Worm (Caenorhabditis elegans): ENCODE measurements around the gene F40G9.18.

Gene F40G9.18

DNA sequence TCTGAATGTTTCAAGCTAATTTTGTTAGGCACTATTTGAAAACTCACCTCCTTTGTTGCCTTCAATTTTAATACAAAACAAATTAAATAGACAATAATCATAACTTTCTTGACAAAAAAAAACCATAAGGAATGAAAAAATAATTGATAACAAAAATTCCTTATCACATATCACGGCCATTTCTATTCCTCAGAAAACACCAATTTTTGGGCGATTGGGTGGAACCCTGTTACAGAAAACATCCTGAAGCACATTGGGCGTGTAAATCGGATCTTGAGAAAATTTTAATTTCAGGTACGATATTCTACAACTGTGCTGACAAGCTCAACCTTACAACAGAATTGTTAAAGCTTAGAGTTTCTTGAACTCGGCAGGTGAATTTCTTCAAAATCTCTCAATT lies 4.6 kb downstream of the F40G9.18 start, which contains the start of gene F40G9.8:
Gene F40G9.8, minus strand, starts transcription at position 101 of the 400 bp plus-strand sequence.
- TF ChIP-seq ceh-13 (GFP tag; optimal IDR thresholded peaks at IDR 0.05), result no peak
- no peak for TF ChIP-seq scrt-1 (GFP tag; IDR thresholded peaks at IDR 0.05)
- TF ChIP-seq tbx-37 (GFP tag; conservative IDR thresholded peaks at IDR 0.05), result no peak
- TF ChIP-seq hnd-1 (tag; optimal IDR thresholded peaks at IDR 0.05), result no peak
- no peak for TF ChIP-seq pes-1 (GFP tag; IDR thresholded peaks at IDR 0.05)
- TF ChIP-seq tbx-11 (GFP tag; IDR thresholded peaks at IDR 0.05), result no peak
- TF ChIP-seq F13C5.2 (tag; optimal IDR thresholded peaks at IDR 0.05), result no peak
- no peak for TF ChIP-seq ets-7 (tag; optimal IDR thresholded peaks at IDR 0.05)
- no peak for TF ChIP-seq sea-1 (GFP tag; conservative IDR thresholded peaks at IDR 0.05)
- TF ChIP-seq ama-1 (optimal IDR thresholded peaks at IDR 0.05), result no peak
- no peak for TF ChIP-seq flt-1 (GFP tag; IDR thresholded peaks at IDR 0.05)
- TF ChIP-seq hmbx-1 (tag; optimal IDR thresholded peaks at IDR 0.05), result no peak

DNA sequence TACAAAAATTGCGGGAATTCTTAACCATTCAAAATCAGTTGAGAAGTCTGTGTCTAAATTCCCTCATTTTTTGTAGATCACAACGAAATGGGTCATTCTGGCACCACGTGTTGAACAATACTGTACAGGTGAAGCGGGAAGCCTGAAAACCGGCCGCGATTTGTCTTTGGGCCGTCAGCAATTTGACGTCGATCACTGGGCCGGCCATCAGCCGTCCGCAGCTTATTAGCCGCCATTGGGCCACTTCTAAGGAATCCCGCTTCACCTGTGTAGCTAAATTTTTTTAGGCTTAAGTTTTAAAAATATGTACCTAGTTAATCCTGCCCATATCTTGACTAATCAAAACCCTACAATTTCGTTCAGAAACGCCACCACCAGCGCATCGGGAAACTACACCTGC lies 9.7 kb downstream of the F40G9.18 start:
- TF ChIP-seq ceh-36 (tag; optimal IDR thresholded peaks at IDR 0.05) (no peak), pes-1 (GFP tag; IDR thresholded peaks at IDR 0.05) (no peak), B0310.2 (tag; optimal IDR thresholded peaks at IDR 0.05) (no peak), hnd-1 (tag; optimal IDR thresholded peaks at IDR 0.05) (no peak), tbx-37 (GFP tag; conservative IDR thresholded peaks at IDR 0.05) (no peak), hmbx-1 (tag; optimal IDR thresholded peaks at IDR 0.05) (no peak), ets-7 (tag; optimal IDR thresholded peaks at IDR 0.05) (no peak), scrt-1 (GFP tag; IDR thresholded peaks at IDR 0.05) (no peak), flt-1 (GFP tag; IDR thresholded peaks at IDR 0.05) (no peak), tra-4 (tag; optimal IDR thresholded peaks at IDR 0.05) (no peak), aly-1 (tag; optimal IDR thresholded peaks at IDR 0.05) (no peak), hmg-4 (GFP tag; optimal IDR thresholded peaks at IDR 0.05) (no peak), ceh-13 (GFP tag; optimal IDR thresholded peaks at IDR 0.05) (no peak), tbx-11 (GFP tag; IDR thresholded peaks at IDR 0.05) (no peak), ama-1 (optimal IDR thresholded peaks at IDR 0.05) (no peak), F13C5.2 (tag; optimal IDR thresholded peaks at IDR 0.05) (no peak)

ce11 chrIII:159149-159548 lies 10.2 kb downstream of the F40G9.18 start:
- TF ChIP-seq tbx-11 (GFP tag; IDR thresholded peaks at IDR 0.05), result no peak

DNA sequence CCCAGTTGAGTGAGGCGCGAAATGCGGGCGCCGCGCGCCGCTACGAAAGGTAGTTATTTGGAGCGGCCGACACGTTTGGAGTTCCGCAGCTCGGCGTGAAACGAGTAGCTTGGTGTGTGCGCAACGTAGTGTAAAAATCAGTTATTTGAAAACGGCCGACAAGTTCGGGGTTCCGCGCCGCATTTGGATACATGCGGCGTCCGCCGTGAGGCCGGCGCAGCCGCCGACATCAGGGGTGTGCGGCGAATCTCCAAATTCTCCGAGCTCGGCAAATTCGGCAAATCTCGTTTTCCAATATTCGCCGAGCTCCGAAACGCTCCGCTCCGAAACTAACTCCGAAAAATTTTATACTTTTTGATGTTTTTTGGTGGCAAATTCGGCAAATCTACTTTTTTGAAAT lies 11.4 kb downstream of the F40G9.18 start:
- TF ChIP-seq hmg-4 (GFP tag; optimal IDR thresholded peaks at IDR 0.05) (no peak), pes-1 (GFP tag; IDR thresholded peaks at IDR 0.05) (no peak), F13C5.2 (tag; optimal IDR thresholded peaks at IDR 0.05) (no peak), hnd-1 (tag; optimal IDR thresholded peaks at IDR 0.05) (no peak), flt-1 (GFP tag; IDR thresholded peaks at IDR 0.05) (no peak), tbx-37 (GFP tag; conservative IDR thresholded peaks at IDR 0.05) (no peak)

- no peak for TF ChIP-seq hmbx-1 (tag; optimal IDR thresholded peaks at IDR 0.05)
- no peak for TF ChIP-seq ama-1 (optimal IDR thresholded peaks at IDR 0.05)
- no peak for TF ChIP-seq tbx-37 (GFP tag; conservative IDR thresholded peaks at IDR 0.05)
- no peak for TF ChIP-seq F13C5.2 (tag; optimal IDR thresholded peaks at IDR 0.05)
- no peak for TF ChIP-seq aly-1 (tag; optimal IDR thresholded peaks at IDR 0.05)
- TF ChIP-seq scrt-1 (GFP tag; IDR thresholded peaks at IDR 0.05), result no peak
- no peak for TF ChIP-seq tbx-11 (GFP tag; IDR thresholded peaks at IDR 0.05)
- TF ChIP-seq flt-1 (GFP tag; IDR thresholded peaks at IDR 0.05), result no peak
- no peak for TF ChIP-seq pes-1 (GFP tag; IDR thresholded peaks at IDR 0.05)
- no peak for TF ChIP-seq ceh-36 (tag; optimal IDR thresholded peaks at IDR 0.05)
- TF ChIP-seq B0310.2 (tag; optimal IDR thresholded peaks at IDR 0.05), result no peak
- TF ChIP-seq hnd-1 (tag; optimal IDR thresholded peaks at IDR 0.05), result no peak
- TF ChIP-seq ceh-13 (GFP tag; optimal IDR thresholded peaks at IDR 0.05), result no peak
- TF ChIP-seq sea-1 (GFP tag; conservative IDR thresholded peaks at IDR 0.05), result no peak
- TF ChIP-seq ets-7 (tag; optimal IDR thresholded peaks at IDR 0.05), result no peak
Observed at ce11 chrIII:156645-157044, 12.7 kb downstream of the F40G9.18 start, which contains the start of the genes zig-13 and ver-1. TSS of gene zig-13 (minus strand) at chrIII:156745. TSS of gene ver-1 (plus strand) at chrIII:156824.

DNA sequence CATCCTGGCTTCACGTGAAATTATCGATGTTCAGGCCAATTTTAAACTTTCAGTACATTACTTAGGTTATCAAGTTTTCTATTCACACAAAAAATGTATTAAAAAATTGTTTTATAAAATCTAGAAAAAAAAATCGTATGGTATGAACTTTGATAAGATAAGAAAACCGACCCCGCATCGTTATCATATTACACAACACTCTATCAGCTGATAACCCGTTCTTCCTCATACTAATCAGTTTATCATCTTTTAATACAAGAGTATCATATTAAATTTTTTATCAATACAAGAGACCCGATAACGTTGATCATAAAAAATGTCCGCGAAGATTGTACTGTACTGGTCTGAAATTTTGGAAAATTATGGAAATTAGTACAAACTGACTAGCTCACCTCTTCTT lies 15.2 kb downstream of the F40G9.18 start:
- TF ChIP-seq ceh-36 (tag; optimal IDR thresholded peaks at IDR 0.05) (no peak), aly-1 (tag; optimal IDR thresholded peaks at IDR 0.05) (no peak), ceh-13 (GFP tag; optimal IDR thresholded peaks at IDR 0.05) (no peak), flt-1 (GFP tag; IDR thresholded peaks at IDR 0.05) (no peak), hmbx-1 (tag; optimal IDR thresholded peaks at IDR 0.05) (no peak), pes-1 (GFP tag; IDR thresholded peaks at IDR 0.05) (no peak), ama-1 (optimal IDR thresholded peaks at IDR 0.05) (no peak)

ce11 chrIII:151084-151483 lies 18.3 kb downstream of the F40G9.18 start:
- TF ChIP-seq ceh-13 (GFP tag; optimal IDR thresholded peaks at IDR 0.05) (no peak), F13C5.2 (tag; optimal IDR thresholded peaks at IDR 0.05) (no peak), ets-7 (tag; optimal IDR thresholded peaks at IDR 0.05) (no peak), flt-1 (GFP tag; IDR thresholded peaks at IDR 0.05) (no peak), B0310.2 (tag; optimal IDR thresholded peaks at IDR 0.05) (no peak), pes-1 (GFP tag; IDR thresholded peaks at IDR 0.05) (no peak), ceh-36 (tag; optimal IDR thresholded peaks at IDR 0.05) (no peak), tbx-11 (GFP tag; IDR thresholded peaks at IDR 0.05) (no peak), sea-1 (GFP tag; conservative IDR thresholded peaks at IDR 0.05) (no peak), hmbx-1 (tag; optimal IDR thresholded peaks at IDR 0.05) (no peak)

- no peak for TF ChIP-seq F13C5.2 (tag; optimal IDR thresholded peaks at IDR 0.05)
- no peak for TF ChIP-seq scrt-1 (GFP tag; IDR thresholded peaks at IDR 0.05)
- no peak for TF ChIP-seq hmbx-1 (tag; optimal IDR thresholded peaks at IDR 0.05)
- no peak for TF ChIP-seq B0310.2 (tag; optimal IDR thresholded peaks at IDR 0.05)
- TF ChIP-seq flt-1 (GFP tag; IDR thresholded peaks at IDR 0.05), result no peak
- TF ChIP-seq tra-4 (tag; optimal IDR thresholded peaks at IDR 0.05), result no peak
- no peak for TF ChIP-seq ceh-36 (tag; optimal IDR thresholded peaks at IDR 0.05)
- no peak for TF ChIP-seq tbx-11 (GFP tag; IDR thresholded peaks at IDR 0.05)
- TF ChIP-seq hnd-1 (tag; optimal IDR thresholded peaks at IDR 0.05), result no peak
- no peak for TF ChIP-seq ets-7 (tag; optimal IDR thresholded peaks at IDR 0.05)
Observed at ce11 chrIII:149132-149531, 20.2 kb downstream of the F40G9.18 start.
